Fruit fly (Drosophila melanogaster) whole organism, embryonic: ENCODE measurements around the gene rictor.

Experiments used
- Atf-2 ChIP-seq: fragments of 200-800 bp; sonication (Bioruptor generic); optimal IDR thresholded peaks from 2 replicates; lab custom pipeline; 2016; ENCODE audit warnings: missing biosample characterization, missing genetic modification characterization
- Blimp-1 ChIP-seq: fragments of 200-800 bp; sonication (Bioruptor generic); optimal IDR thresholded peaks from 3 replicates; lab custom pipeline; 2018; ENCODE audit warnings: missing biosample characterization, missing genetic modification characterization, mild to moderate bottlenecking, moderate library complexity, missing genetic modification reagents
- CG10979 ChIP-seq: fragments of 200-800 bp; sonication (Bioruptor generic); optimal IDR thresholded peaks from 2 replicates; lab custom pipeline; 2018; ENCODE audit warnings: missing biosample characterization, mild to moderate bottlenecking, missing genetic modification characterization, moderate library complexity
- CG11504 ChIP-seq: fragments of 200-800 bp; sonication (Bioruptor generic); optimal IDR thresholded peaks from 3 replicates; lab custom pipeline; 2019; ENCODE audit warnings: missing biosample characterization, mild to moderate bottlenecking, missing genetic modification characterization, moderate library complexity
- CG12155 ChIP-seq: fragments of 200-800 bp; sonication (Bioruptor generic); optimal IDR thresholded peaks from 3 replicates; lab custom pipeline; 2016; ENCODE audit warnings: missing biosample characterization, missing genetic modification characterization
- CG12391 ChIP-seq: fragments of 200-800 bp; sonication (Bioruptor generic); optimal IDR thresholded peaks from 3 replicates; lab custom pipeline; 2018; ENCODE audit warnings: missing biosample characterization, mild to moderate bottlenecking, missing genetic modification characterization, moderate library complexity
- CG15696 ChIP-seq: fragments of 200-800 bp; sonication (Bioruptor generic); optimal IDR thresholded peaks from 2 replicates; lab custom pipeline; 2019; ENCODE audit warnings: missing biosample characterization, mild to moderate bottlenecking, missing genetic modification characterization, moderate library complexity
- CG1647 ChIP-seq: fragments of 200-800 bp; sonication (Bioruptor generic); optimal IDR thresholded peaks from 3 replicates; lab custom pipeline; 2016; ENCODE audit warnings: missing biosample characterization, missing genetic modification characterization
- CG17361 ChIP-seq: fragments of 200-800 bp; sonication (Bioruptor generic); IDR thresholded peaks from 3 replicates; pipeline ENCODE4 v1.3.6; 2022; ENCODE audit warnings: missing biosample characterization, missing genetic modification characterization
- CG18599 ChIP-seq: fragments of 200-800 bp; sonication (Bioruptor generic); optimal IDR thresholded peaks from 3 replicates; lab custom pipeline; 2017; ENCODE audit warnings: missing biosample characterization, missing genetic modification characterization, mild to moderate bottlenecking, moderate library complexity, missing genetic modification reagents
- CG2678 ChIP-seq: fragments of 200-800 bp; sonication (Bioruptor generic); optimal IDR thresholded peaks from 3 replicates; lab custom pipeline; 2019; ENCODE audit warnings: missing biosample characterization, mild to moderate bottlenecking, missing genetic modification characterization, moderate library complexity
- CG2712 ChIP-seq: fragments of 200-800 bp; optimal IDR thresholded peaks from 3 replicates; lab custom pipeline; 2019; ENCODE audit warnings: missing biosample characterization, mild to moderate bottlenecking, missing genetic modification characterization, moderate library complexity
- CG34224 ChIP-seq: fragments of 200-800 bp; sonication (Bioruptor generic); IDR thresholded peaks from 3 replicates; pipeline ENCODE4 v1.3.6; 2022; ENCODE audit warnings: missing biosample characterization, missing genetic modification characterization; ENCODE audit not compliant: partially characterized antibody
- CG3838 ChIP-seq: fragments of 200-800 bp; sonication (Bioruptor generic); optimal IDR thresholded peaks from 3 replicates; lab custom pipeline; 2016; ENCODE audit warnings: missing biosample characterization, missing genetic modification characterization
- CG7839 ChIP-seq: fragments of 200-800 bp; sonication (Bioruptor generic); optimal IDR thresholded peaks from 3 replicates; lab custom pipeline; 2018; ENCODE audit warnings: missing biosample characterization, mild to moderate bottlenecking, missing genetic modification characterization, moderate library complexity
- CG8281 ChIP-seq: fragments of 200-800 bp; sonication (Bioruptor generic); optimal IDR thresholded peaks from 2 replicates; lab custom pipeline; 2018; ENCODE audit warnings: missing biosample characterization, mild to moderate bottlenecking, missing genetic modification characterization, moderate library complexity
- Dad ChIP-seq: fragments of 200-800 bp; sonication (Bioruptor generic); optimal IDR thresholded peaks from 3 replicates; lab custom pipeline; 2016; ENCODE audit warnings: missing biosample characterization, missing genetic modification characterization
- Deaf1 ChIP-seq: fragments of 200-800 bp; optimal IDR thresholded peaks from 3 replicates; lab custom pipeline; 2019; ENCODE audit warnings: missing biosample characterization, mild to moderate bottlenecking, missing genetic modification characterization, moderate library complexity
- Hmr ChIP-seq: fragments of 200-800 bp; sonication (Bioruptor generic); optimal IDR thresholded peaks from 3 replicates; lab custom pipeline; 2017; ENCODE audit warnings: mild to moderate bottlenecking, missing biosample characterization, missing genetic modification reagents, missing genetic modification characterization
- Jarid2 ChIP-seq: fragments of 200-800 bp; sonication (Bioruptor generic); optimal IDR thresholded peaks from 3 replicates; lab custom pipeline; 2017; ENCODE audit warnings: mild to moderate bottlenecking, missing biosample characterization, missing genetic modification reagents, missing genetic modification characterization
- Poxn ChIP-seq: fragments of 200-800 bp; sonication (Bioruptor generic); IDR thresholded peaks from 2 replicates; pipeline ENCODE4 v1.3.6; 2022; ENCODE audit warnings: missing biosample characterization, missing genetic modification characterization
- Sox102F ChIP-seq: fragments of 200-800 bp; sonication (Bioruptor generic); optimal IDR thresholded peaks from 2 replicates; lab custom pipeline; 2018; ENCODE audit warnings: missing biosample characterization, mild to moderate bottlenecking, missing genetic modification characterization, moderate library complexity
- Sry-β ChIP-seq: fragments of 200-800 bp; sonication (Bioruptor generic); optimal IDR thresholded peaks from 2 replicates; lab custom pipeline; 2018; ENCODE audit warnings: missing biosample characterization, mild to moderate bottlenecking, missing genetic modification characterization, moderate library complexity
- Ssrp ChIP-seq: fragments of 200-800 bp; sonication (Bioruptor generic); optimal IDR thresholded peaks from 2 replicates; lab custom pipeline; 2018; ENCODE audit warnings: missing biosample characterization, mild to moderate bottlenecking, missing genetic modification characterization, moderate library complexity
- Usf ChIP-seq: fragments of 200-800 bp; sonication (Bioruptor generic); optimal IDR thresholded peaks from 2 replicates; lab custom pipeline; 2017; ENCODE audit warnings: missing genotype, missing biosample characterization, missing genetic modification characterization
- al ChIP-seq: fragments of 200-800 bp; sonication (Bioruptor generic); IDR thresholded peaks from 2 replicates; pipeline ENCODE4 v1.3.6; 2022; ENCODE audit warnings: missing biosample characterization, missing genetic modification characterization
- aop ChIP-seq: fragments of 200-800 bp; sonication (Bioruptor generic); IDR thresholded peaks from 2 replicates; pipeline ENCODE4 v1.3.6; 2022; ENCODE audit warnings: missing biosample characterization, missing genetic modification characterization
- cas ChIP-seq: fragments of 200-800 bp; sonication (Bioruptor generic); IDR thresholded peaks from 2 replicates; pipeline ENCODE4 v1.3.6; 2022; ENCODE audit warnings: missing biosample characterization, missing genetic modification characterization
- chn ChIP-seq: fragments of 200-800 bp; sonication (Bioruptor generic); optimal IDR thresholded peaks from 2 replicates; lab custom pipeline; 2016; ENCODE audit warnings: missing biosample characterization, missing genetic modification characterization
- dati ChIP-seq: fragments of 200-800 bp; sonication (Bioruptor generic); IDR thresholded peaks from 2 replicates; pipeline ENCODE4 v1.3.6; 2022; ENCODE audit warnings: missing biosample characterization, missing genetic modification characterization
- disco-r ChIP-seq: fragments of 200-800 bp; sonication (Bioruptor generic); optimal IDR thresholded peaks from 2 replicates; lab custom pipeline; 2016; ENCODE audit warnings: missing biosample characterization, missing genetic modification characterization
- dysf ChIP-seq: fragments of 200-800 bp; sonication (Bioruptor generic); IDR thresholded peaks from 3 replicates; pipeline ENCODE4 v1.3.6; 2022; ENCODE audit warnings: missing biosample characterization, missing genetic modification characterization
- ewg ChIP-seq: fragments of 200-800 bp; sonication (Bioruptor generic); optimal IDR thresholded peaks from 3 replicates; lab custom pipeline; 2017; ENCODE audit warnings: mild to moderate bottlenecking, missing biosample characterization, missing genetic modification reagents, missing genetic modification characterization
- gsb ChIP-seq: fragments of 200-800 bp; sonication (Bioruptor generic); IDR thresholded peaks from 2 replicates; pipeline ENCODE4 v1.3.6; 2022; ENCODE audit warnings: missing biosample characterization, missing genetic modification characterization
- lov ChIP-seq, 2 experiments: fragments of 200-800 bp in 1 of 2; fragments of >200 bp in 1 of 2; sonication (Bioruptor generic) in 1 of 2; IDR thresholded peaks in 1 of 2; optimal IDR thresholded peaks in 1 of 2; 2 replicates in 1 of 2; 3 replicates in 1 of 2; pipeline versions ENCODE4 v1.3.6 to Lab custom; 2017 to 2022; ENCODE audit warnings: missing biosample characterization in 1 of 2, missing genetic modification characterization in 1 of 2
- mirr ChIP-seq: fragments of 200-800 bp; sonication (Bioruptor generic); optimal IDR thresholded peaks from 3 replicates; lab custom pipeline; 2018; ENCODE audit warnings: missing biosample characterization, mild to moderate bottlenecking, missing genetic modification characterization
- nerfin-2 ChIP-seq: fragments of 200-800 bp; sonication (Bioruptor generic); IDR thresholded peaks from 2 replicates; pipeline ENCODE4 v1.3.6; 2022; ENCODE audit warnings: missing biosample characterization, missing genetic modification characterization; ENCODE audit not compliant: partially characterized antibody
- onecut ChIP-seq: fragments of 200-800 bp; sonication (Bioruptor generic); IDR thresholded peaks from 2 replicates; pipeline ENCODE4 v1.3.6; 2022; ENCODE audit warnings: missing biosample characterization, missing genetic modification characterization
- pan ChIP-seq, 4 experiments: fragments of >200 bp in 3 of 4; fragments of 200-800 bp in 1 of 4; sonication (Bioruptor generic) in 1 of 4; optimal IDR thresholded peaks in 3 of 4; IDR thresholded peaks in 1 of 4; 2 replicates each; pipeline versions ENCODE4 v1.3.6 to Lab custom; 2017 to 2022; ENCODE audit warnings: missing biosample characterization in 2 of 4, missing genetic modification characterization in 2 of 4, mixed read lengths in 1 of 4
- pnt ChIP-seq: fragments of 200-800 bp; sonication (Bioruptor generic); optimal IDR thresholded peaks from 3 replicates; lab custom pipeline; 2016; ENCODE audit warnings: missing biosample characterization, missing genetic modification characterization
- sens ChIP-seq: fragments of 200-800 bp; sonication (Bioruptor generic); peaks from one replicate; lab custom pipeline; 2016; ENCODE audit warnings: missing biosample characterization, missing genetic modification characterization
- slp2 ChIP-seq: fragments of 200-800 bp; sonication (Bioruptor generic); optimal IDR thresholded peaks from 2 replicates; lab custom pipeline; 2016; ENCODE audit warnings: missing biosample characterization, missing genetic modification characterization
- ssp ChIP-seq: fragments of 200-800 bp; sonication (Bioruptor generic); IDR thresholded peaks from 2 replicates; pipeline ENCODE4 v1.3.6; 2022; ENCODE audit warnings: missing biosample characterization, missing genetic modification characterization
- stc ChIP-seq: fragments of 200-800 bp; sonication (Bioruptor generic); IDR thresholded peaks from 2 replicates; pipeline ENCODE4 v1.3.6; 2022; ENCODE audit warnings: missing biosample characterization, missing genetic modification characterization
- tna ChIP-seq: fragments of 200-800 bp; sonication (Bioruptor generic); IDR thresholded peaks from 2 replicates; pipeline ENCODE4 v1.3.6; 2022; ENCODE audit warnings: missing biosample characterization, missing genetic modification characterization; ENCODE audit not compliant: partially characterized antibody
- vnd ChIP-seq: fragments of 200-800 bp; sonication (Bioruptor generic); IDR thresholded peaks from 3 replicates; pipeline ENCODE4 v1.3.6; 2022; ENCODE audit warnings: missing biosample characterization, missing genetic modification characterization; ENCODE audit not compliant: partially characterized antibody
- vvl ChIP-seq: fragments of 200-800 bp; sonication (Bioruptor generic); IDR thresholded peaks from 2 replicates; pipeline ENCODE4 v1.3.6; 2022; ENCODE audit warnings: missing biosample characterization, missing genetic modification characterization
- wdn ChIP-seq: fragments of 200-800 bp; sonication (Bioruptor generic); IDR thresholded peaks from 2 replicates; pipeline ENCODE4 v1.3.6; 2022; ENCODE audit warnings: missing biosample characterization, missing genetic modification characterization
- z ChIP-seq: fragments of 200-800 bp; sonication (Bioruptor generic); IDR thresholded peaks from 3 replicates; pipeline ENCODE4 v1.3.6; 2022; ENCODE audit warnings: missing biosample characterization, missing genetic modification characterization
- zf30C ChIP-seq: fragments of 200-800 bp; sonication (Bioruptor generic); optimal IDR thresholded peaks from 3 replicates; lab custom pipeline; 2018; ENCODE audit warnings: missing biosample characterization, mild to moderate bottlenecking, missing genetic modification characterization

rictor gene

DNA sequence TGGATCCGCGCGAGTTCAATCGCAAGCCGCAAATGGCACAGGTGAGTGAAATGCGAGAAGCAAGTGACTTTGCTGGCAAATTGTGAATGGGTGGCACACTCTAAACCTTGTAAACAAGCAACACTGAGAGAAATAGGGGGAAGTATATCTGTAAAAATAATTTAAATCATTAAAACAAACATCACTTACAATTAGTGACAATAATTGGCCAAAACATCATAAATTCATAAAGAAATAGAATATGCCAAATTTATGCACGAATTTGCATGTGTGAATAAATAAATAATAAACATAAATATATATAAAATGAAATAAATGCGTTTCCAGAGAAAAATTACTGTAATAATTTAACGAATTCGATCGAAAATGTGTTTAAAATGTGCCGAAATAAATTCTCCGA is 1.5 kb upstream of the rictor start:
- TF ChIP-seq lov (optimal IDR thresholded peaks at IDR 0.05; lab: Kevin White, UChicago) (no peak), lov (GFP tag; IDR thresholded peaks at IDR 0.05; lab: Robert Waterston, UW) (no peak), mirr (GFP tag; lab: Kevin White, UChicago) (no peak), al (GFP tag; lab: Robert Waterston, UW) (no peak), dati (GFP tag; lab: Robert Waterston, UW) (no peak), Usf (GFP tag; lab: Kevin White, UChicago) (no peak), pan (optimal IDR thresholded peaks at IDR 0.05; lab: Kevin White, UChicago) (no peak), pan (GFP tag; optimal IDR thresholded peaks at IDR 0.05 in 1 of 2, IDR thresholded peaks at IDR 0.05 in 1 of 2) (peak in 1 of 2 experiments; percentile 50), tna (GFP tag; lab: Robert Waterston, UW) (no peak), stc (GFP tag; lab: Robert Waterston, UW) (0 out of 2 replicates have a peak, but pooled peaks have one; percentile 22), vvl (GFP tag; lab: Robert Waterston, UW) (peak; percentile 20; the same call in 1 of the 2 replicates), Atf-2 (GFP tag; lab: Kevin White, UChicago) (no peak), vnd (no peak), aop (no peak), onecut (no peak), z (GFP tag; lab: Robert Waterston, UW) (no peak), CG17361 (GFP tag; lab: Robert Waterston, UW) (0 out of 3 replicates have a peak, but pooled peaks have one; percentile 30), disco-r (GFP tag; lab: Kevin White, UChicago) (no peak), cas (no peak), CG12391 (tag; lab: Kevin White, UChicago) (peak; percentile 32), CG3838 (GFP tag; lab: Kevin White, UChicago) (no peak), CG18599 (no peak), Ssrp (tag; lab: Kevin White, UChicago) (peak; percentile 6), CG12155 (GFP tag; lab: Kevin White, UChicago) (no peak), Jarid2 (GFP tag; lab: Kevin White, UChicago) (no peak), CG15696 (tag; lab: Kevin White, UChicago) (no peak), Blimp-1 (GFP tag; lab: Kevin White, UChicago) (peak; percentile 16), Poxn (no peak), CG11504 (tag; lab: Kevin White, UChicago) (no peak), ewg (GFP tag; lab: Kevin White, UChicago) (no peak), ssp (GFP tag; lab: Robert Waterston, UW) (no peak), Sox102F (no peak), CG10979 (tag; lab: Kevin White, UChicago) (peak; percentile 25), slp2 (GFP tag; lab: Kevin White, UChicago) (no peak), wdn (GFP tag; lab: Robert Waterston, UW) (no peak), zf30C (peak; percentile 14), sens (GFP tag; lab: Kevin White, UChicago) (peak; percentile 54), Dad (no peak), nerfin-2 (GFP tag; lab: Robert Waterston, UW) (no peak), CG2678 (tag; lab: Kevin White, UChicago) (peak; percentile 50), CG7839 (tag; lab: Kevin White, UChicago) (no peak), pnt (no peak), Hmr (GFP tag; lab: Kevin White, UChicago) (no peak), Deaf1 (no peak), CG8281 (tag; lab: Kevin White, UChicago) (no peak), CG2712 (peak; percentile 52), dysf (GFP tag; lab: Robert Waterston, UW) (0 out of 3 replicates have a peak, but pooled peaks have one; percentile 33), Sry-β (no peak), chn (GFP tag; lab: Kevin White, UChicago) (no peak), CG34224 (GFP tag; lab: Robert Waterston, UW) (no peak), CG1647 (GFP tag; lab: Kevin White, UChicago) (no peak), gsb (GFP tag; lab: Robert Waterston, UW) (no peak)
